Fruit fly (Drosophila melanogaster): ENCODE measurements around the gene CG14567.

DNA sequence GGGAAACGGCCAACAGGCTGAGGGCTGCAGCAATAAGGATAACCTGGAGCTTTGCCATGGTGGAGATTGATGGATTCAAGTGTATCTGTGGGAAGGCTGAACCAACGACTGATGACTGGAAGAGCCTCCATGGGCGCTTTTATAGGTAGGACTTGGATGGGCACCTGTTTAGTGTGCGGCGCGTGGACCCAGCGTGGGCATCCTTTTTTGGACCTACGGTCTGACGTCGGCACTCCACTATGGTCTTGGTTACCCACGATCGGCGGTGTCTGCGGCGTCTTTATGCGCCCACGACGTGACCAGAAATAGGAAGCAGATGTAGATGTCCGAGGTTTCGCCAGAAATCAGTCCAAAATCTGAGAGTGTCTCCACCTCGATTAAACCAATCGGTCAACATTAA, 2.0 kb upstream of the CG14567 start, which contains the start of gene CG14566:
- TF ChIP-seq cnc (optimal IDR thresholded peaks at IDR 0.05) (no peak), CG1620 (GFP tag; optimal IDR thresholded peaks at IDR 0.05) (no peak)
